Fruit fly (Drosophila melanogaster) Kc167 (cell line): ENCODE measurements around the gene laf.

Experiments
- Myc ChIP-seq: fragments of >200 bp; optimal IDR thresholded peaks from 2 replicates; lab custom pipeline; 2017; ENCODE audit warnings: missing external identifiers
- h ChIP-seq: fragments of >200 bp; optimal IDR thresholded peaks from 3 replicates; lab custom pipeline; 2018; ENCODE audit warnings: missing external identifiers
- insv ChIP-seq: fragments of >200 bp; optimal IDR thresholded peaks from 3 replicates; lab custom pipeline; 2018; ENCODE audit warnings: missing external identifiers

DNA sequence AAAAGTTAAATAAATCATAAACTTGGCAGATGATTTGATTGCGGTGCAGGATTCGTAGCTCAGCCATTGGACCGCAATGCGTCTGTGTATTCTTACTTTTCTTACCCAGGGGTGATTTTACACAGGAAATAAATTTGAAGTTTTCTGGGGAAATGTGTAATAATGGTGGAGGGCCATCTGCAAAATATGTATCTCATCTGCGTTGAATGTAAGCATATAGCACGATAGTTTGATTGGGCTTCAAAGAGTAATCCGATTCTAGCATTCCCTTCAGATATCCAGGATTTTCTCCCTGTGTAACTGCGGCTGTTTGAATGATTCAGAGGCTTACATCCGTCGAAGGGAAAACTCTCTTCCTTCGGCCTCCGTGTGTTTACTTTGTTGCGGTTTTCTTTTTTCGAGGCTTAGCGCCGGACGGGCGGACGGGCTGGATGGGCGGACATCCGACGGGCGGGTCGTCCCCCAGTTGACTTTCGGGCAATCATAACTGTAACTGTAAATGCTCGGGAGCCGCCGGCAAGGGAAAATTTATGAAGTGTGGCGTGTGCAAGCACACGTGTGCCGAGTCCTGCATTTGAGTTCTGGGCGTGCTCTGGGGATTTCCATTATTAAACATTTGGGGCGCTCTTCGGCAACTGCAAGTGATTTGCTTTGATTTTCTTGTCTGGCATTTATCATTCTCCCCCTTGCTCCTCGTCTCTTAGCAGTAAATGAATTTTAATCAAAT is 7.9 kb upstream of the laf start:
- TF ChIP-seq Myc (lab: Kevin White, UChicago) (no peak), insv (lab: Kevin White, UChicago) (no peak), h (lab: Kevin White, UChicago) (no peak)
